Fruit fly (Drosophila melanogaster): ENCODE measurements around the gene Meics.

Meics gene

dm6 chr3L:13938470-13939150 is 25.9 kb downstream of the Meics start (continued):
- TF ChIP-seq btn (GFP tag; optimal IDR thresholded peaks at IDR 0.05) (peak; percentile 88), Dad (GFP tag; optimal IDR thresholded peaks at IDR 0.05) (peak; percentile 89), disco-r (GFP tag; optimal IDR thresholded peaks at IDR 0.05) (peak; percentile 78), sob (GFP tag; IDR thresholded peaks at IDR 0.05) (peak; percentile 49; the same call in 1 of the 2 replicates), CG3281 (GFP tag; optimal IDR thresholded peaks at IDR 0.05) (peak; percentile 94), CG10274 (GFP tag; optimal IDR thresholded peaks at IDR 0.05) (peak; percentile 82), Sry-δ (GFP tag; optimal IDR thresholded peaks at IDR 0.05) (peak; percentile 56), gcm (GFP tag; optimal IDR thresholded peaks at IDR 0.05) (peak; percentile 69), ase (GFP tag; IDR thresholded peaks at IDR 0.05) (peak; percentile 63; the same call in 2 of the 3 replicates), stwl (tag; optimal IDR thresholded peaks at IDR 0.05) (no peak), Nf-YA (GFP tag; IDR thresholded peaks at IDR 0.05) (peak; percentile 21; the same call in 1 of the 2 replicates), CG8388 (GFP tag; optimal IDR thresholded peaks at IDR 0.05) (peak; percentile 73), shn (GFP tag; optimal IDR thresholded peaks at IDR 0.05) (peak; percentile 80), az2 (GFP tag; optimal IDR thresholded peaks at IDR 0.05) (peak; percentile 88), inv (GFP tag; IDR thresholded peaks at IDR 0.05; ENCODE audit: partially characterized antibody) (no peak), sqz (GFP tag; optimal IDR thresholded peaks at IDR 0.05) (peak; percentile 87), CG9817 (tag; optimal IDR thresholded peaks at IDR 0.05) (peak; percentile 66), ken (GFP tag; IDR thresholded peaks at IDR 0.05) (peak; percentile 6; the same call in 1 of the 3 replicates), caup (GFP tag; optimal IDR thresholded peaks at IDR 0.05; ENCODE audit: severe bottlenecking) (peak; percentile 86), CG17568 (GFP tag; optimal IDR thresholded peaks at IDR 0.05) (peak; percentile 83), dmrt11E (tag; optimal IDR thresholded peaks at IDR 0.05) (peak; percentile 77), ind (GFP tag; optimal IDR thresholded peaks at IDR 0.05) (peak; percentile 90), CG34422 (GFP tag; IDR thresholded peaks at IDR 0.05) (peak; percentile 56; the same call in 1 of the 3 replicates), abd-A (tag; optimal IDR thresholded peaks at IDR 0.05) (no peak), CG9437 (GFP tag; optimal IDR thresholded peaks at IDR 0.05) (peak; percentile 92), stc (GFP tag; IDR thresholded peaks at IDR 0.05) (peak; percentile 68), CG15479 (GFP tag; optimal IDR thresholded peaks at IDR 0.05) (peak; percentile 74), CG2678 (tag; optimal IDR thresholded peaks at IDR 0.05) (peak; percentile 97), sc (optimal IDR thresholded peaks at IDR 0.05) (no peak), sc (GFP tag; optimal IDR thresholded peaks at IDR 0.05) (peak; percentile 86), Bteb2 (GFP tag; optimal IDR thresholded peaks at IDR 0.05) (peak; percentile 91), CG4360 (GFP tag; IDR thresholded peaks at IDR 0.05) (no peak), CG2712 (tag; optimal IDR thresholded peaks at IDR 0.05) (peak; percentile 91), CG7786 (GFP tag; optimal IDR thresholded peaks at IDR 0.05) (peak; percentile 88), MESR4 (GFP tag; optimal IDR thresholded peaks at IDR 0.05) (no peak), CG8924 (tag; optimal IDR thresholded peaks at IDR 0.05) (peak; percentile 93), lilli (GFP tag; optimal IDR thresholded peaks at IDR 0.05) (peak; percentile 91), nerfin-1 (tag; optimal IDR thresholded peaks at IDR 0.05) (peak; percentile 90), CG3163 (GFP tag; optimal IDR thresholded peaks at IDR 0.05) (peak; percentile 97), CG4707 (GFP tag; optimal IDR thresholded peaks at IDR 0.05) (peak; percentile 29), otp (GFP tag; IDR thresholded peaks at IDR 0.05) (no peak), CHES-1-like (GFP tag; optimal IDR thresholded peaks at IDR 0.05) (peak; percentile 94), CG18619 (GFP tag; optimal IDR thresholded peaks at IDR 0.05) (peak; percentile 92), CG1792 (GFP tag; optimal IDR thresholded peaks at IDR 0.05) (peak; percentile 87), Stat92E (GFP tag; optimal IDR thresholded peaks at IDR 0.05) (no peak), CrebB (tag; optimal IDR thresholded peaks at IDR 0.05) (peak; percentile 70), cwo (GFP tag; optimal IDR thresholded peaks at IDR 0.05) (peak; percentile 86), E2f2 (GFP tag; IDR thresholded peaks at IDR 0.05) (peak; percentile 47), sens (GFP tag) (peak; percentile 99)

Data from whole organism, embryonic.